Worm (Caenorhabditis elegans) whole organism, L4 larva: ENCODE measurements around the gene ZK938.10.
"Not testable (repeated sequence)": the region's sequence is repeated elsewhere in the genome, so short reads cannot be mapped to it uniquely, and the experiment has no call there.

Experiments used
- jun-1 ChIP-seq: fragments of 150-350 bp; optimal IDR thresholded peaks from 2 replicates; lab custom pipeline; 2014; ENCODE audit warnings: missing biosample characterization, missing genetic modification reagents, missing genetic modification characterization
- snpc-4 ChIP-seq: fragments of 150-350 bp; optimal IDR thresholded peaks from 2 replicates; lab custom pipeline; 2014; ENCODE audit warnings: missing biosample characterization, missing genetic modification characterization

DNA sequence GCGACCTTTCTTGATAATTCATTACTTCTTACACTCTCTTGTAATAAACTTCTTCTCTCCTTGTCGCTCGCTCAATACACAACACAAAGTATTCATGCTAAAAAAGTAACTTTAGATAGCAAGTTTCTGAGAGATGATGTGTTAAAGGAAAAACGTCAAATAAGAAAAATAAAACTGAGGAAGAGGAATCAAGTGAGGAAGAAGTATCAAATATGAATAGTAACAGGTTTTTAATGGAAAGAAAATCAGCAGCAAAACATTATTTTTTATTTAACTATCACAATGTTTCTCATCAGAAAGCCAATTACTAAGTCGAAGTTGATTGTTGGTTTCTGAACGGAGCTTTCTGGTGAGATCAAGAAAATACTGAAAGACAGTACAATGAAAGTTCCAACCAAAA is 15.5 kb upstream of the ZK938.10 start, which contains the start of gene chil-1:
- not testable (repeated sequence) for TF ChIP-seq snpc-4, jun-1 (tag; lab: Kevin White, UChicago)
